Worm (Caenorhabditis elegans): ENCODE results near the gene pcyt-2.2.

Gene pcyt-2.2

ce11 chrX:7916076-7916475, 32.0 kb downstream of the pcyt-2.2 start:
- TF ChIP-seq pax-1 (tag; optimal IDR thresholded peaks at IDR 0.05) (no peak), Y22D7AL.16 (tag; optimal IDR thresholded peaks at IDR 0.05) (no peak), ceh-45 (GFP tag; IDR thresholded peaks at IDR 0.05) (no peak), nhr-11 (tag; optimal IDR thresholded peaks at IDR 0.05) (no peak), T23F11.4 (GFP tag; optimal IDR thresholded peaks at IDR 0.05) (no peak), fkh-10 (GFP tag; optimal IDR thresholded peaks at IDR 0.05) (no peak), tbx-2 (tag; optimal IDR thresholded peaks at IDR 0.05) (no peak), pros-1 (tag; optimal IDR thresholded peaks at IDR 0.05) (no peak), rnt-1 (tag; optimal IDR thresholded peaks at IDR 0.05) (no peak)

- no peak for TF ChIP-seq C38D4.7 (GFP tag; optimal IDR thresholded peaks at IDR 0.05)
- no peak for TF ChIP-seq K09A11.1 (tag; optimal IDR thresholded peaks at IDR 0.05; ENCODE audit: insufficient read depth)
- no peak for TF ChIP-seq K02D7.2 (tag; optimal IDR thresholded peaks at IDR 0.05)
- TF ChIP-seq syd-9 (tag; optimal IDR thresholded peaks at IDR 0.05) = no peak
- no peak for TF ChIP-seq T23F11.4 (GFP tag; optimal IDR thresholded peaks at IDR 0.05)
- TF ChIP-seq pag-3 (tag; optimal IDR thresholded peaks at IDR 0.05; ENCODE audit: borderline replicate concordance) = no peak
- no peak for TF ChIP-seq ceh-30 (tag; optimal IDR thresholded peaks at IDR 0.05)
Measured at ce11 chrX:7921130-7921529, 37.0 kb downstream of the pcyt-2.2 start.

DNA sequence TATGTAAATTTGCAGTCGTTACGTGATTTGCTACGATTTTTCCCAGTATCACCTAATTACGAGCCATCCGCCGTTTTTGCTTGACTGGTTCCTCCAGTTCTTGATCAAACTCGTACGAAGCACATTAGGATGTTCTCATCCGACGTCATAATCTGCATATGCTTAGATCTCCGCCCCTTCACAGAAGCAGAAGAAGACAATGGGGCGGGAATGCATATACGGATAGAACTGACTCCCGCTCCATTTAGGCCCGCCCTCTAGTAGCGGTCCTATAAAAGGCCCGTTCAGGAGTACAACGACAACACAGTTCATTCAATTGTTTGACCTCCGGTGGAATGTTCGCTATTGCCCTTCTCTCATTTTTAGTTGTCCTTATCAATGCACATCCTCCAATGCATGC, 41.0 kb downstream of the pcyt-2.2 start, which contains the start of gene zig-4:
zig-4 (plus strand) TSS at position 301 of the 400 bp plus-strand sequence.
- TF ChIP-seq unc-42 (tag; optimal IDR thresholded peaks at IDR 0.05) (no peak), ceh-48 (tag; optimal IDR thresholded peaks at IDR 0.05) (no peak), nhr-11 (tag; optimal IDR thresholded peaks at IDR 0.05) (no peak), sdc-2 (tag; optimal IDR thresholded peaks at IDR 0.05) (no peak), pros-1 (tag; optimal IDR thresholded peaks at IDR 0.05) (no peak), ceh-9 (tag; optimal IDR thresholded peaks at IDR 0.05) (no peak), ceh-34 (tag; optimal IDR thresholded peaks at IDR 0.05) (no peak), ceh-14 (tag; optimal IDR thresholded peaks at IDR 0.05) (no peak), fkh-10 (GFP tag; optimal IDR thresholded peaks at IDR 0.05) (no peak), ceh-24 (tag; optimal IDR thresholded peaks at IDR 0.05) (no peak), elt-2 (tag; optimal IDR thresholded peaks at IDR 0.05) (no peak), C38D4.7 (GFP tag; optimal IDR thresholded peaks at IDR 0.05) (no peak), hlh-30 (tag; optimal IDR thresholded peaks at IDR 0.05; ENCODE audit: insufficient read depth) (no peak), unc-3 (GFP tag; conservative IDR thresholded peaks at IDR 0.05) (no peak), unc-3 (tag; optimal IDR thresholded peaks at IDR 0.05) (no peak), T23F11.4 (GFP tag; optimal IDR thresholded peaks at IDR 0.05) (no peak), ztf-16 (tag; optimal IDR thresholded peaks at IDR 0.05) (no peak), dve-1 (tag; optimal IDR thresholded peaks at IDR 0.05) (no peak), ama-1 (optimal IDR thresholded peaks at IDR 0.05) (no peak), tbx-2 (tag; optimal IDR thresholded peaks at IDR 0.05) (no peak)

DNA sequence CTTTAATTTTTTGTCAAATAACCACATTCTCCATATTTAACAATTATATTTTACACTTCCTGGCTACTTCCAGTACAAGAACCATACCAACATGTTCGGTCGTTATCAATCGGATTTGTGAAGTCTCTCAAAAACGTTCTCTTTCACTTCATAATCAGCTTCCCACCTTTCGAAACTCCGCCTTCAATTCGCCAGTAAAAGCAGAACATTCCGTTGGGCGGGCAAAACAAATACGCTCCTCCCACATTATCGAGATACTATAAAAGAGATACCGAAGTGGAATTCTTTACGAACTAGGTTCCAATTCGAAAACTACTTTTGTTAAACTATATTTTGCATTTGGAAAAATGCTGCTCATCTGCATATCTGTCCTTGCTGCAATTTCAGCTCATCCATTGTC, 46.4 kb downstream of the pcyt-2.2 start, which contains the start of gene zig-3:
zig-3 (plus strand) TSS at position 301 of the 400 bp plus-strand sequence.
- TF ChIP-seq hlh-15 (tag; optimal IDR thresholded peaks at IDR 0.05) (no peak), syd-9 (tag; optimal IDR thresholded peaks at IDR 0.05) (no peak), ztf-16 (tag; optimal IDR thresholded peaks at IDR 0.05) (no peak), sox-2 (GFP tag; IDR thresholded peaks at IDR 0.05) (no peak), ceh-31 (tag; optimal IDR thresholded peaks at IDR 0.05) (no peak), nfya-1 (tag; optimal IDR thresholded peaks at IDR 0.05) (no peak), pax-1 (tag; optimal IDR thresholded peaks at IDR 0.05) (no peak), hlh-8 (tag; optimal IDR thresholded peaks at IDR 0.05) (no peak), hlh-13 (GFP tag; optimal IDR thresholded peaks at IDR 0.05) (no peak), tbx-2 (tag; optimal IDR thresholded peaks at IDR 0.05) (no peak), fax-1 (tag; optimal IDR thresholded peaks at IDR 0.05) (no peak)
